Fruit fly (Drosophila melanogaster) whole organism, embryonic: ENCODE measurements around the gene Eip75B.
A peak's percentile ranks its signal among the peaks of the same experiment; 100 is the strongest.

Experiments
- CG10431 ChIP-seq: fragments of 200-800 bp; sonication (Bioruptor generic); optimal IDR thresholded peaks from 3 replicates; lab custom pipeline; 2018; ENCODE audit warnings: missing biosample characterization, mild to moderate bottlenecking, missing genetic modification characterization
- CG10543 ChIP-seq: fragments of 200-800 bp; sonication (Bioruptor generic); optimal IDR thresholded peaks from 3 replicates; lab custom pipeline; 2017; ENCODE audit warnings: missing biosample characterization, mild to moderate bottlenecking, missing genetic modification characterization, moderate library complexity
- CG11247 ChIP-seq: fragments of 200-800 bp; sonication (Bioruptor generic); IDR thresholded peaks from 2 replicates; pipeline ENCODE4 v1.3.6; 2022; ENCODE audit warnings: missing biosample characterization, missing genetic modification characterization
- CG11504 ChIP-seq: fragments of 200-800 bp; sonication (Bioruptor generic); optimal IDR thresholded peaks from 3 replicates; lab custom pipeline; 2019; ENCODE audit warnings: missing biosample characterization, mild to moderate bottlenecking, missing genetic modification characterization, moderate library complexity
- CG15011 ChIP-seq: fragments of 200-800 bp; sonication (Bioruptor generic); optimal IDR thresholded peaks from 3 replicates; lab custom pipeline; 2018; ENCODE audit warnings: missing biosample characterization, mild to moderate bottlenecking, missing genetic modification characterization
- CG1603 ChIP-seq: fragments of 200-800 bp; sonication (Bioruptor generic); optimal IDR thresholded peaks from 2 replicates; lab custom pipeline; 2019; ENCODE audit warnings: missing biosample characterization, mild to moderate bottlenecking, missing genetic modification characterization, moderate library complexity
- CG16863 ChIP-seq: fragments of 200-800 bp; sonication (Bioruptor generic); optimal IDR thresholded peaks from 3 replicates; lab custom pipeline; 2016; ENCODE audit warnings: missing biosample characterization, missing genetic modification characterization
- CG17802 ChIP-seq: fragments of 200-800 bp; sonication (Bioruptor generic); optimal IDR thresholded peaks from 2 replicates; lab custom pipeline; 2018; ENCODE audit warnings: missing biosample characterization, mild to moderate bottlenecking, missing genetic modification characterization, moderate library complexity
- CG2116 ChIP-seq: fragments of 200-800 bp; sonication (Bioruptor generic); optimal IDR thresholded peaks from 3 replicates; lab custom pipeline; 2018; ENCODE audit warnings: missing biosample characterization, mild to moderate bottlenecking, missing genetic modification characterization
- CG2875 ChIP-seq: fragments of 200-800 bp; sonication (Bioruptor generic); optimal IDR thresholded peaks from 2 replicates; lab custom pipeline; 2017; ENCODE audit warnings: missing biosample characterization, mild to moderate bottlenecking, missing genetic modification characterization, missing genetic modification reagents
- CG30020 ChIP-seq: fragments of 200-800 bp; optimal IDR thresholded peaks from 2 replicates; lab custom pipeline; 2019; ENCODE audit warnings: missing biosample characterization, mild to moderate bottlenecking, missing genetic modification characterization, moderate library complexity
- CG31388 ChIP-seq: fragments of 200-800 bp; sonication (Bioruptor generic); optimal IDR thresholded peaks from 2 replicates; lab custom pipeline; 2016; ENCODE audit warnings: missing biosample characterization, missing genetic modification characterization
- CG31441 ChIP-seq: fragments of 200-800 bp; sonication (Bioruptor generic); IDR thresholded peaks from 2 replicates; pipeline ENCODE4 v1.3.6; 2022; ENCODE audit warnings: missing biosample characterization, missing genetic modification characterization
- CG32767 ChIP-seq: fragments of 200-800 bp; sonication (Bioruptor generic); IDR thresholded peaks from 2 replicates; pipeline ENCODE4 v1.3.6; 2022; ENCODE audit warnings: missing biosample characterization, missing genetic modification characterization
- CG4328 ChIP-seq: fragments of 200-800 bp; sonication (Bioruptor generic); optimal IDR thresholded peaks from 3 replicates; lab custom pipeline; 2017; ENCODE audit warnings: missing biosample characterization, missing genetic modification reagents, missing genetic modification characterization
- CG5953 ChIP-seq: fragments of 200-800 bp; sonication (Bioruptor generic); IDR thresholded peaks from 2 replicates; pipeline ENCODE4 v1.3.6; 2022; ENCODE audit warnings: missing biosample characterization, missing genetic modification characterization
- CG7987 ChIP-seq: fragments of 200-800 bp; sonication (Bioruptor generic); optimal IDR thresholded peaks from 2 replicates; lab custom pipeline; 2018; ENCODE audit warnings: missing biosample characterization, mild to moderate bottlenecking, missing genetic modification characterization, moderate library complexity
- Camta ChIP-seq: fragments of 200-800 bp; sonication (Bioruptor generic); optimal IDR thresholded peaks from 2 replicates; lab custom pipeline; 2016; ENCODE audit warnings: missing biosample characterization, missing genetic modification characterization
- D19A ChIP-seq: fragments of 200-800 bp; optimal IDR thresholded peaks from 3 replicates; lab custom pipeline; 2019; ENCODE audit warnings: missing biosample characterization, mild to moderate bottlenecking, missing genetic modification characterization, moderate library complexity
- Dip2 ChIP-seq: fragments of 200-800 bp; sonication (Bioruptor generic); IDR thresholded peaks from 2 replicates; pipeline ENCODE4 v1.3.6; 2022; ENCODE audit warnings: missing biosample characterization, missing genetic modification characterization
- E2f1 ChIP-seq: fragments of 200-800 bp; sonication (Bioruptor generic); IDR thresholded peaks from 2 replicates; pipeline ENCODE4 v1.3.6; 2022; ENCODE audit warnings: missing biosample characterization, missing genetic modification characterization
- HLH3B ChIP-seq: fragments of 200-800 bp; sonication (Bioruptor generic); IDR thresholded peaks from 2 replicates; pipeline ENCODE4 v1.3.6; 2022; ENCODE audit warnings: missing biosample characterization, missing genetic modification characterization
- HmgZ ChIP-seq: fragments of 200-800 bp; sonication (Bioruptor generic); optimal IDR thresholded peaks from 2 replicates; lab custom pipeline; 2018; ENCODE audit warnings: missing biosample characterization, mild to moderate bottlenecking, missing genetic modification characterization
- Oli ChIP-seq: fragments of 200-800 bp; sonication (Bioruptor generic); optimal IDR thresholded peaks from 2 replicates; lab custom pipeline; 2018; ENCODE audit warnings: missing biosample characterization, mild to moderate bottlenecking, missing genetic modification characterization, moderate library complexity
- Poxn ChIP-seq: fragments of 200-800 bp; sonication (Bioruptor generic); IDR thresholded peaks from 2 replicates; pipeline ENCODE4 v1.3.6; 2022; ENCODE audit warnings: missing biosample characterization, missing genetic modification characterization
- Sox100B ChIP-seq: fragments of 200-800 bp; sonication (Bioruptor generic); optimal IDR thresholded peaks from 3 replicates; lab custom pipeline; 2018; ENCODE audit warnings: missing biosample characterization, mild to moderate bottlenecking, missing genetic modification characterization
- Taf1 ChIP-seq: fragments of 200-800 bp; sonication (Bioruptor generic); IDR thresholded peaks from 2 replicates; pipeline ENCODE4 v1.3.6; 2022; ENCODE audit warnings: missing biosample characterization, missing genetic modification characterization
- ap ChIP-seq: fragments of 200-800 bp; sonication (Bioruptor generic); IDR thresholded peaks from 2 replicates; pipeline ENCODE4 v1.3.6; 2022; ENCODE audit warnings: missing biosample characterization, missing genetic modification characterization
- btn ChIP-seq: fragments of 200-800 bp; sonication (Bioruptor generic); optimal IDR thresholded peaks from 2 replicates; lab custom pipeline; 2016; ENCODE audit warnings: missing biosample characterization, missing genetic modification characterization
- cas ChIP-seq: fragments of 200-800 bp; sonication (Bioruptor generic); IDR thresholded peaks from 2 replicates; pipeline ENCODE4 v1.3.6; 2022; ENCODE audit warnings: missing biosample characterization, missing genetic modification characterization
- chm ChIP-seq: fragments of 200-800 bp; sonication (Bioruptor generic); IDR thresholded peaks from 2 replicates; pipeline ENCODE4 v1.3.6; 2022; ENCODE audit warnings: missing biosample characterization, missing genetic modification characterization
- ci ChIP-seq: fragments of 200-800 bp; sonication (Bioruptor generic); IDR thresholded peaks from 3 replicates; pipeline ENCODE4 v1.3.6; 2022; ENCODE audit warnings: missing biosample characterization, missing genetic modification characterization
- ftz-f1 ChIP-seq: fragments of 200-800 bp; sonication (Bioruptor generic); optimal IDR thresholded peaks from 2 replicates; lab custom pipeline; 2016; ENCODE audit warnings: missing biosample characterization, missing genetic modification characterization
- hbn ChIP-seq: fragments of 200-800 bp; sonication (Bioruptor generic); IDR thresholded peaks from 2 replicates; pipeline ENCODE4 v1.3.6; 2022; ENCODE audit warnings: missing biosample characterization, missing genetic modification characterization; ENCODE audit not compliant: partially characterized antibody
- kah ChIP-seq: fragments of 200-800 bp; sonication (Bioruptor generic); optimal IDR thresholded peaks from 2 replicates; lab custom pipeline; 2018; ENCODE audit warnings: missing biosample characterization, mild to moderate bottlenecking, missing genetic modification characterization
- klu ChIP-seq: fragments of 200-800 bp; sonication (Bioruptor generic); IDR thresholded peaks from 2 replicates; pipeline ENCODE4 v1.3.6; 2022; ENCODE audit warnings: missing biosample characterization, missing genetic modification characterization
- p53 ChIP-seq: fragments of 200-800 bp; sonication (Bioruptor generic); optimal IDR thresholded peaks from 2 replicates; lab custom pipeline; 2016; ENCODE audit warnings: missing biosample characterization, missing genetic modification characterization
- pnt ChIP-seq: fragments of 200-800 bp; sonication (Bioruptor generic); optimal IDR thresholded peaks from 3 replicates; lab custom pipeline; 2016; ENCODE audit warnings: missing biosample characterization, missing genetic modification characterization
- prd ChIP-seq, 3 experiments: fragments of >200 bp in 2 of 3; fragments of 200-800 bp in 1 of 3; sonication (Bioruptor generic) in 1 of 3; optimal IDR thresholded peaks in 2 of 3; IDR thresholded peaks in 1 of 3; 2 replicates in 2 of 3; 3 replicates in 1 of 3; pipeline versions ENCODE4 v1.3.6 to Lab custom; 2017 to 2022; ENCODE audit warnings: missing biosample characterization in 1 of 3, missing genetic modification characterization in 1 of 3
- rib ChIP-seq: fragments of 200-800 bp; sonication (Bioruptor generic); IDR thresholded peaks from 2 replicates; pipeline ENCODE4 v1.3.6; 2022; ENCODE audit warnings: missing biosample characterization, missing genetic modification characterization
- run ChIP-seq: fragments of 200-800 bp; sonication (Bioruptor generic); optimal IDR thresholded peaks from 3 replicates; lab custom pipeline; 2018; ENCODE audit warnings: missing biosample characterization, mild to moderate bottlenecking, missing genetic modification characterization
- salm ChIP-seq: fragments of 200-800 bp; sonication (Bioruptor generic); optimal IDR thresholded peaks from 2 replicates; lab custom pipeline; 2018; ENCODE audit warnings: missing biosample characterization, mild to moderate bottlenecking, missing genetic modification characterization
- schlank ChIP-seq: fragments of 200-800 bp; sonication (Bioruptor generic); optimal IDR thresholded peaks from 2 replicates; lab custom pipeline; 2018; ENCODE audit warnings: missing biosample characterization, mild to moderate bottlenecking, missing genetic modification characterization
- sd ChIP-seq: fragments of 200-800 bp; sonication (Bioruptor generic); optimal IDR thresholded peaks from 3 replicates; lab custom pipeline; 2018; ENCODE audit warnings: missing biosample characterization, mild to moderate bottlenecking, missing genetic modification characterization, moderate library complexity
- sens ChIP-seq: fragments of 200-800 bp; sonication (Bioruptor generic); peaks from one replicate; lab custom pipeline; 2016; ENCODE audit warnings: missing biosample characterization, missing genetic modification characterization
- sens-2 ChIP-seq: fragments of 200-800 bp; sonication (Bioruptor generic); IDR thresholded peaks from 2 replicates; pipeline ENCODE4 v1.3.6; 2022; ENCODE audit warnings: missing biosample characterization, missing genetic modification characterization
- slbo ChIP-seq: fragments of 200-800 bp; sonication (Bioruptor generic); IDR thresholded peaks from 2 replicates; pipeline ENCODE4 v1.3.6; 2022; ENCODE audit warnings: missing biosample characterization, missing genetic modification characterization
- tgo ChIP-seq: fragments of 200-800 bp; sonication (Bioruptor generic); IDR thresholded peaks from 3 replicates; pipeline ENCODE4 v1.3.6; 2022; ENCODE audit warnings: missing biosample characterization, missing genetic modification characterization
- zen2 ChIP-seq: fragments of 200-800 bp; sonication (Bioruptor generic); IDR thresholded peaks from 3 replicates; pipeline ENCODE4 v1.3.6; 2022; ENCODE audit warnings: missing biosample characterization, missing genetic modification characterization; ENCODE audit not compliant: partially characterized antibody
- zfh1 ChIP-seq: fragments of 200-800 bp; sonication (Bioruptor generic); IDR thresholded peaks from 3 replicates; pipeline ENCODE4 v1.3.6; 2022; ENCODE audit warnings: missing biosample characterization, missing genetic modification characterization

Gene Eip75B

dm6 chr3L:17967187-17967940 lies 97.1 kb downstream of the Eip75B start (continued):
- peak; percentile 18; the same call in 1 of the 2 replicates for TF ChIP-seq sens-2 (GFP tag; lab: Robert Waterston, UW)
- no peak for TF ChIP-seq CG4328 (GFP tag; lab: Kevin White, UChicago)
- no peak for TF ChIP-seq HLH3B (GFP tag; lab: Robert Waterston, UW)
- TF ChIP-seq CG10543 (GFP tag; lab: Kevin White, UChicago) = peak; percentile 72
- no peak for TF ChIP-seq btn (GFP tag; lab: Kevin White, UChicago)
- peak; percentile 85 for TF ChIP-seq rib (GFP tag; lab: Robert Waterston, UW)
- no peak for TF ChIP-seq hbn (GFP tag; lab: Robert Waterston, UW)
- no peak for TF ChIP-seq CG11247 (GFP tag; lab: Robert Waterston, UW)
- no peak; the same call in 1 of the 2 replicates for TF ChIP-seq chm (GFP tag; lab: Robert Waterston, UW)
- peak; percentile 13 for TF ChIP-seq CG11504 (tag; lab: Kevin White, UChicago)
- TF ChIP-seq CG10431 (GFP tag; lab: Kevin White, UChicago) = peak; percentile 35
- TF ChIP-seq HmgZ (tag; lab: Kevin White, UChicago) = no peak
- peak; percentile 15 for TF ChIP-seq sd (tag; lab: Kevin White, UChicago)
- no peak for TF ChIP-seq CG15011 (GFP tag; lab: Kevin White, UChicago)
- TF ChIP-seq prd (optimal IDR thresholded peaks at IDR 0.05; lab: Kevin White, UChicago) = no peak
- no peak for TF ChIP-seq prd (GFP tag; IDR thresholded peaks at IDR 0.05; lab: Robert Waterston, UW)
- no peak for TF ChIP-seq Poxn
- TF ChIP-seq tgo = no peak
- no peak for TF ChIP-seq cas (GFP tag; lab: Robert Waterston, UW)
- 0 out of 2 replicates have a peak, but pooled peaks have one; percentile 9 for TF ChIP-seq E2f1 (GFP tag; lab: Robert Waterston, UW)
- no peak for TF ChIP-seq Camta
- no peak for TF ChIP-seq slbo (GFP tag; lab: Robert Waterston, UW)
- no peak for TF ChIP-seq CG16863 (GFP tag; lab: Kevin White, UChicago)
- no peak for TF ChIP-seq CG1603 (tag; lab: Kevin White, UChicago)
- no peak for TF ChIP-seq CG2116
- TF ChIP-seq sens (GFP tag; lab: Kevin White, UChicago) = peak; percentile 64
- TF ChIP-seq zfh1 (GFP tag; lab: Robert Waterston, UW) = no peak
- no peak for TF ChIP-seq pnt (GFP tag; lab: Kevin White, UChicago)
- TF ChIP-seq CG17802 = no peak
- no peak for TF ChIP-seq CG7987 (GFP tag; lab: Kevin White, UChicago)
- peak; percentile 52 for TF ChIP-seq ftz-f1 (GFP tag; lab: Kevin White, UChicago)
- peak; percentile 35; the same call in 1 of the 3 replicates for TF ChIP-seq ci (GFP tag; lab: Robert Waterston, UW)
- no peak for TF ChIP-seq run (tag; lab: Kevin White, UChicago)
- TF ChIP-seq CG31388 = no peak
- peak; percentile 4 for TF ChIP-seq salm (tag; lab: Kevin White, UChicago)
- peak; percentile 4 for TF ChIP-seq D19A (tag; lab: Kevin White, UChicago)
- no peak for TF ChIP-seq Dip2 (GFP tag; lab: Robert Waterston, UW)
- TF ChIP-seq schlank (tag; lab: Kevin White, UChicago) = no peak
- no peak for TF ChIP-seq kah (GFP tag; lab: Kevin White, UChicago)
- TF ChIP-seq p53 = no peak
- no peak for TF ChIP-seq klu (GFP tag; lab: Robert Waterston, UW)
- TF ChIP-seq CG5953 (GFP tag; lab: Robert Waterston, UW) = no peak
- TF ChIP-seq CG30020 (tag; lab: Kevin White, UChicago) = no peak
- peak; percentile 8 for TF ChIP-seq CG2875 (GFP tag; lab: Kevin White, UChicago)
- no peak for TF ChIP-seq Taf1 (GFP tag; lab: Robert Waterston, UW)
- no peak for TF ChIP-seq CG31441 (GFP tag; lab: Robert Waterston, UW)
- TF ChIP-seq Sox100B (GFP tag; lab: Kevin White, UChicago) = peak; percentile 15
- no peak for TF ChIP-seq zen2 (GFP tag; lab: Robert Waterston, UW)
- 0 out of 2 replicates have a peak, but pooled peaks have one; percentile 30 for TF ChIP-seq CG32767
- TF ChIP-seq Oli (tag; lab: Kevin White, UChicago) = no peak
- TF ChIP-seq ap (GFP tag; lab: Robert Waterston, UW) = no peak
